Worm (Caenorhabditis elegans): Measurements from ENCODE around the gene pfas-1.
A peak's percentile ranks its signal among the peaks of the same experiment; 100 is the strongest.

DNA sequence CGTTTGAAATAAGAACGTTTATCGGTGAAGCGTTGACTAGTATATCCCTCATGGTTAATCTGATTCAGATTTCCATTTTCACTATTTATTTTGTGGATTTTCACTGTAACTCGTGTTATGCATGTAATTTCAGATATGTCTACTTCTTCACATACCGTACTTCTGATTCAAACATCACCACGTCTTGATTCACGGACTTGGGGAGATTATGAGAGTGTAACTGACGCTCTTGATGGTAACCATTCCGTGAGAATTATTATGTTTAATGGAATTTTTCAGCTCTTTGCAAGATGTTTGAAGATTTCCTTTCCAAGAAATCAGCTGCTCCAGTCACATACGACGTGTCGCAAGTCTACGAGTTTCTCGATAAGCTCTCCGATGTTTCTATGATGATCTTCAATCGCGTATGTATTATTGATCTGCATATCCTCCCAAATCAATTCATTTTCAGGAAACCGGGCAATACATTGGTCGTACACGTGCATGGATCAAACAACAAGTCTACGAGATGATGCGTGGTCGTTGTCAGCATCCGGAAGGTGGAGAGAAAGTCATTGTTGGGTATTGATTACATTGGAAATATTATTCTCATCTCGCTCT lies 49.9 kb downstream of the pfas-1 start, which contains the start of gene erh-2:
- TF ChIP-seq F33H1.4 (GFP tag; IDR thresholded peaks at IDR 0.05) (no peak), snpc-4 (GFP tag; optimal IDR thresholded peaks at IDR 0.05) (no peak), snpc-4 (tag; optimal IDR thresholded peaks at IDR 0.05) (no peak), dox-1 (GFP tag; IDR thresholded peaks at IDR 0.05) (no peak), tbp1 (GFP tag; optimal IDR thresholded peaks at IDR 0.05) (no peak), egl-18 (GFP tag; IDR thresholded peaks at IDR 0.05) (no peak), lin-35 (GFP tag; optimal IDR thresholded peaks at IDR 0.05) (peak in 1 of 3 experiments; percentile 21), somi-1 (GFP tag; optimal IDR thresholded peaks at IDR 0.05) (no peak), lsl-1 (GFP tag; optimal IDR thresholded peaks at IDR 0.05) (no peak), madf-6 (GFP tag; IDR thresholded peaks at IDR 0.05) (peak; percentile 35; the same call in 1 of the 2 replicates)
